Worm (Caenorhabditis elegans) whole organism, L4 larva: ENCODE measurements around the gene tag-234.

Source experiments
- nhr-111 ChIP-seq: fragments of 200-800 bp; sonication (Bioruptor generic); optimal IDR thresholded peaks from 2 replicates; lab custom pipeline; 2018; ENCODE audit warnings: mild to moderate bottlenecking, missing genetic modification characterization, missing compliant biosample characterization
- unc-130 ChIP-seq: sonication (generic microtip); optimal IDR thresholded peaks from 2 replicates; lab custom pipeline; 2016; ENCODE audit warnings: missing genetic modification reagents, missing genetic modification characterization, missing compliant biosample characterization

- TF ChIP-seq unc-130 (GFP tag; lab: Kevin White, UChicago) (no peak), nhr-111 (GFP tag; lab: Kevin White, UChicago) (no peak)
Measured at ce11 chrII:5841866-5842265, 22.1 kb upstream of the tag-234 start, which contains the start of gene nep-25.
